Worm (Caenorhabditis elegans) whole organism, mixed stage, embryonic: ENCODE measurements around the gene fbxb-115.

ENCODE experiments used
- M03D4.4 ChIP-seq: sonication (generic microtip); optimal IDR thresholded peaks from 2 replicates; lab custom pipeline; 2017; ENCODE audit warnings: mild to moderate bottlenecking, missing genetic modification characterization, missing compliant biosample characterization
- blmp-1 ChIP-seq: fragments of 150-350 bp; optimal IDR thresholded peaks from 2 replicates; lab custom pipeline; 2014; ENCODE audit warnings: missing biosample characterization, missing genetic modification characterization
- ceh-39 ChIP-seq: fragments of 150-350 bp; optimal IDR thresholded peaks from 2 replicates; lab custom pipeline; 2014; ENCODE audit warnings: missing biosample characterization, missing genetic modification characterization
- ces-1 ChIP-seq: fragments of 150-350 bp; optimal IDR thresholded peaks from 2 replicates; lab custom pipeline; 2014; ENCODE audit warnings: missing biosample characterization, missing genetic modification reagents, missing genetic modification characterization
- cnd-1 ChIP-seq: fragments of 200-800 bp; sonication (Bioruptor generic); optimal IDR thresholded peaks from 2 replicates; lab custom pipeline; 2018; ENCODE audit warnings: mild to moderate bottlenecking, missing genetic modification characterization, missing compliant biosample characterization
- drap-1 ChIP-seq: fragments of 200-800 bp; sonication (Bioruptor generic); optimal IDR thresholded peaks from 3 replicates; lab custom pipeline; 2018; ENCODE audit warnings: mild to moderate bottlenecking, missing genetic modification characterization, missing compliant biosample characterization
- elt-1 ChIP-seq: sonication (generic microtip); optimal IDR thresholded peaks from 2 replicates; lab custom pipeline; 2017; ENCODE audit warnings: missing genetic modification characterization, mild to moderate bottlenecking, missing compliant biosample characterization, antibody characterized with exemption, moderate library complexity, borderline replicate concordance; ENCODE audit not compliant: insufficient read depth
- elt-3 ChIP-seq: fragments of 150-350 bp; optimal IDR thresholded peaks from 2 replicates; lab custom pipeline; 2014; ENCODE audit warnings: missing biosample characterization, missing genetic modification characterization
- flh-1 ChIP-seq: fragments of 200-800 bp; sonication (Bioruptor generic); optimal IDR thresholded peaks from 2 replicates; lab custom pipeline; 2018; ENCODE audit warnings: mild to moderate bottlenecking, missing genetic modification characterization, moderate library complexity, missing compliant biosample characterization
- ham-2 ChIP-seq: fragments of 200-800 bp; sonication (Bioruptor generic); optimal IDR thresholded peaks from 2 replicates; lab custom pipeline; 2018; ENCODE audit warnings: mild to moderate bottlenecking, missing genetic modification characterization, missing compliant biosample characterization
- hlh-1 ChIP-seq: fragments of 150-350 bp; optimal IDR thresholded peaks from 2 replicates; lab custom pipeline; 2014; ENCODE audit warnings: missing biosample characterization, missing genetic modification reagents, missing genetic modification characterization
- lin-13 ChIP-seq: fragments of 150-350 bp; optimal IDR thresholded peaks from 2 replicates; lab custom pipeline; 2014; ENCODE audit warnings: missing biosample characterization, missing genetic modification characterization
- lin-32 ChIP-seq: fragments of 200-800 bp; sonication (Bioruptor generic); optimal IDR thresholded peaks from 2 replicates; lab custom pipeline; 2018; ENCODE audit warnings: mild to moderate bottlenecking, missing genetic modification characterization, missing compliant biosample characterization
- lsy-2 ChIP-seq: fragments of 150-350 bp; optimal IDR thresholded peaks from 2 replicates; lab custom pipeline; 2014; ENCODE audit warnings: missing biosample characterization, missing genetic modification characterization
- mab-5 ChIP-seq: fragments of 150-350 bp; optimal IDR thresholded peaks from 2 replicates; lab custom pipeline; 2014; ENCODE audit warnings: missing biosample characterization, missing genetic modification characterization
- mep-1 ChIP-seq: fragments of 150-350 bp; optimal IDR thresholded peaks from 2 replicates; lab custom pipeline; 2017; ENCODE audit warnings: missing biosample characterization, missing genetic modification reagents, missing genetic modification characterization, inconsistent platforms
- mls-2 ChIP-seq: sonication (generic microtip); optimal IDR thresholded peaks from 2 replicates; lab custom pipeline; 2016; ENCODE audit warnings: mild to moderate bottlenecking, missing genetic modification characterization, moderate library complexity, missing compliant biosample characterization
- nhr-12 ChIP-seq: fragments of 150-350 bp; optimal IDR thresholded peaks from 2 replicates; lab custom pipeline; 2014; ENCODE audit warnings: missing biosample characterization, missing genetic modification characterization
- nhr-2 ChIP-seq: fragments of 150-350 bp; optimal IDR thresholded peaks from 2 replicates; lab custom pipeline; 2014; ENCODE audit warnings: missing biosample characterization, missing genetic modification characterization
- nhr-237 ChIP-seq: fragments of 150-350 bp; optimal IDR thresholded peaks from 2 replicates; lab custom pipeline; 2014; ENCODE audit warnings: missing biosample characterization, missing genetic modification characterization
- nhr-28 ChIP-seq: fragments of 150-350 bp; optimal IDR thresholded peaks from 2 replicates; lab custom pipeline; 2014; ENCODE audit warnings: missing biosample characterization, missing genetic modification characterization
- nhr-76 ChIP-seq: sonication (generic microtip); optimal IDR thresholded peaks from 2 replicates; lab custom pipeline; 2017; ENCODE audit warnings: missing biosample characterization, missing genetic modification characterization
- pha-4 ChIP-seq: fragments of 150-350 bp; optimal IDR thresholded peaks from 2 replicates; lab custom pipeline; 2018; ENCODE audit warnings: missing biosample characterization, missing genetic modification reagents, missing genetic modification characterization
- snpc-4 ChIP-seq: fragments of 150-350 bp; optimal IDR thresholded peaks from 2 replicates; lab custom pipeline; 2014; ENCODE audit warnings: missing biosample characterization, missing genetic modification characterization
- sptf-1 ChIP-seq: sonication (generic microtip); optimal IDR thresholded peaks from 2 replicates; lab custom pipeline; 2017; ENCODE audit warnings: mild to moderate bottlenecking, missing genetic modification characterization, moderate library complexity, missing compliant biosample characterization
- tbx-8 ChIP-seq: fragments of 200-800 bp; sonication (Bioruptor generic); optimal IDR thresholded peaks from 2 replicates; lab custom pipeline; 2018; ENCODE audit warnings: mild to moderate bottlenecking, missing genetic modification characterization, moderate library complexity, missing compliant biosample characterization
- unc-120 ChIP-seq: sonication (generic microtip); optimal IDR thresholded peaks from 2 replicates; lab custom pipeline; 2017; ENCODE audit warnings: missing genetic modification characterization, missing compliant biosample characterization; ENCODE audit not compliant: poor library complexity, severe bottlenecking
- unc-39 ChIP-seq: fragments of 150-350 bp; optimal IDR thresholded peaks from 2 replicates; lab custom pipeline; 2014; ENCODE audit warnings: missing biosample characterization, missing genetic modification characterization
- unc-62 ChIP-seq: fragments of 150-350 bp; optimal IDR thresholded peaks from 2 replicates; lab custom pipeline; 2014; ENCODE audit warnings: missing biosample characterization, missing genetic modification reagents, missing genetic modification characterization
- zip-8 ChIP-seq: fragments of 150-350 bp; optimal IDR thresholded peaks from 2 replicates; lab custom pipeline; 2014; ENCODE audit warnings: missing biosample characterization, missing genetic modification characterization
- ztf-11 ChIP-seq: fragments of 150-350 bp; optimal IDR thresholded peaks from 2 replicates; lab custom pipeline; 2014; ENCODE audit warnings: missing biosample characterization, missing genetic modification characterization

fbxb-115 gene

DNA sequence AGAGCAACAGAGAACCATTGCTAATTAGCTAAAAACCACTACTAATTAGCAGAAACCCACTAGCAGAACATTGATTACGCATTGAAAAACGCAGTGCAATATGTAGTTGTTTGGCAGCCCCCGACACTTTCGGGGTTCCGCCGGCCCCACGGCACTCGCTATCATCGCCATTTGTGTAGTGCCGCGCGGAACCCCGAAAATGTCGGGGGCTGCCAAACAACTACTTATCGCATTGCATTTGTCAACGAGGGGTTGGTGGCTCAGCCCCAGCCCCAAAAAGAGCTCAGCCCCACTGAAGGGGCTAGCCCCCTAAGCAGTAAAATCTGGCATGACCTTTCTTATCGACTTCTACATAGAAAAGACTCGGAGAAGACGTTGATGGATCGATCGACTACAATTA lies 19.4 kb upstream of the fbxb-115 start:
- TF ChIP-seq zip-8 (tag; lab: Kevin White, UChicago) (no peak), mls-2 (no peak), pha-4 (tag; lab: Kevin White, UChicago) (no peak), cnd-1 (tag; lab: Kevin White, UChicago) (no peak), elt-1 (no peak), lin-13 (no peak), unc-39 (tag; lab: Kevin White, UChicago) (no peak), ceh-39 (tag; lab: Kevin White, UChicago) (no peak), flh-1 (GFP tag; lab: Kevin White, UChicago) (no peak), unc-120 (tag; lab: Kevin White, UChicago) (no peak)

DNA sequence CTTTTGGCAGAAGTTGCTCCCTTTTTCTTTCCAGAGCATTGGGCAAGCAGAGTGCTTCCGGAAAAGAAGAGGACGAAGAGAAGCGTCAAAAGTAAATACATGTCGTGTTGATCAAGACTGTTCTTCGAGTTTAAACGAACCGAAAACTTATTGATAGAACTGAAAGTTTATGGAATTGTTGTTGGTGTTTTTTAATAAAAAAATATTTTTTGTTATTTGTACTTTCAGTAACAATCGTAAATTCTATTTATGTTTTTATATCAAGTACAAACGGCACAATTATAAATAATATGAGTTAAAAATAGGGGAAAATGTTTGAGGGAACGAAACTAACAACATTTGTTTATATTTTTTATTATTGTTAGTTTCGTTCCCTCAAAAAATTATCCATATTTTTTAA lies 17.6 kb upstream of the fbxb-115 start, which contains the start of gene F21D9.3:
Gene F21D9.3 (minus strand): TSS at position 101 of the 400 bp plus-strand sequence.
- no peak for TF ChIP-seq sptf-1
- TF ChIP-seq elt-3: no peak
- TF ChIP-seq nhr-2 (tag; lab: Kevin White, UChicago): no peak

- TF ChIP-seq mab-5 (tag; lab: Kevin White, UChicago) (no peak), elt-3 (no peak), nhr-237 (tag; lab: Kevin White, UChicago) (no peak), drap-1 (no peak), tbx-8 (GFP tag; lab: Kevin White, UChicago) (no peak), unc-62 (no peak), ztf-11 (tag; lab: Kevin White, UChicago) (no peak), M03D4.4 (tag; lab: Kevin White, UChicago) (no peak)
- TF ChIP-seq, all 35 proteins: peak for 0
Measured at ce11 chrV:19253520-19253919, 13.5 kb upstream of the fbxb-115 start, which contains the start of gene F21D9.4. TSS of gene F21D9.4 (plus strand) at chrV:19253820.

ce11 chrV:19251844-19252243 lies 11.8 kb upstream of the fbxb-115 start, which contains the start of gene F21D9.11:
TSS of gene F21D9.11 (plus strand) at chrV:19252144.
- TF ChIP-seq blmp-1 (tag; lab: Kevin White, UChicago): no peak
- no peak for TF ChIP-seq nhr-2 (tag; lab: Kevin White, UChicago)
- TF ChIP-seq pha-4 (tag; lab: Kevin White, UChicago): no peak
- TF ChIP-seq snpc-4 (tag; lab: Kevin White, UChicago): no peak
- TF ChIP-seq unc-120 (tag; lab: Kevin White, UChicago): no peak
- no peak for TF ChIP-seq ztf-11 (tag; lab: Kevin White, UChicago)
- no peak for TF ChIP-seq cnd-1 (tag; lab: Kevin White, UChicago)
- no peak for TF ChIP-seq mep-1 (tag; lab: Kevin White, UChicago)
- no peak for TF ChIP-seq ceh-39 (tag; lab: Kevin White, UChicago)
- no peak for TF ChIP-seq lin-13
- TF ChIP-seq tbx-8 (GFP tag; lab: Kevin White, UChicago): no peak
- no peak for TF ChIP-seq hlh-1 (tag; lab: Kevin White, UChicago)
- TF ChIP-seq sptf-1: no peak
- TF ChIP-seq mls-2: no peak
- no peak for TF ChIP-seq unc-39 (tag; lab: Kevin White, UChicago)
- no peak for TF ChIP-seq M03D4.4 (tag; lab: Kevin White, UChicago)
- TF ChIP-seq lsy-2: no peak
- TF ChIP-seq elt-1: no peak
- no peak for TF ChIP-seq drap-1

DNA sequence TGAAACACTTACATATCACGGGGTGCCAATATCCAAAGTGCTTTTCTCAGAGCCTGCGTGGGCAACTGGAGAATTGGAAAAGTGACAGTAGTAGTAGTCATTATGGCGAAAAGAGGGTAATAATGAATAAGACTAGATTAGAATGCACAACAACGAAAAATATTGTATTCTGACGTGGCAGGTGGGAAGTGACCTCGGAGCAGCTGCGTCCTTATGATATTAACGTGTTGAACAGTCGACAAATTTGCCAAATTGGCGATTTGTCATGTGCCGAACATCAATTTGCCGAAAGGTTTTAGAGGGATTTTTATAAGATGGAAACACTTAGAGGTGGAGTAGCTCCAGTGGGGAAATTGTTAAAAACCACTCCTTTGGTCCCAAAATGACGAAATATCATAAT lies 11.0 kb upstream of the fbxb-115 start, which contains the start of gene str-81:
Gene str-81 (minus strand): TSS at position 101 of the 400 bp plus-strand sequence.
- TF ChIP-seq unc-39 (tag; lab: Kevin White, UChicago): no peak
- TF ChIP-seq cnd-1 (tag; lab: Kevin White, UChicago): peak; percentile 16
- TF ChIP-seq nhr-12 (tag; lab: Kevin White, UChicago): no peak
- TF ChIP-seq nhr-2 (tag; lab: Kevin White, UChicago): peak; percentile 36
- no peak for TF ChIP-seq ztf-11 (tag; lab: Kevin White, UChicago)
- TF ChIP-seq lin-32 (GFP tag; lab: Kevin White, UChicago): no peak
- TF ChIP-seq, all 35 proteins: peak for 2

DNA sequence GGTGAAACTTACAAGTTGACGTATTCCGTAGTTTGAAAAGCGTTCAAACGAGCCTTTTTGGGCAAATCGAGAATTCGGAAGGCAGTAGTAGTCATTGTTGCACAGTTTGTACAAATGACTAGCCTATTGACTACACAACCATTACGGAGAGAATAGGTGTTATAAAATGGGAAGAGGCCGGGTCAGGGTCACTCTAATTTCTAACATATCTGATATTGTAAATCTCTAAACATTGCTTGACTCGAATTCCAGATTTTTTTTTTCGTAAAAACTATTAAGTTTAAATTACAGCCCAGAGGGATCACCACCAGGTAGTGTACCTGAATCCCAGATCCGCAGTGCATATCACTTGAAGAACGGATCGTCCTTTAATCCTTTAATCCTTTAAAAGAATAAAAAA lies 2.8 kb downstream of the fbxb-115 start, which contains the start of gene fbxb-2:
Gene fbxb-2 (minus strand): TSS at position 101 of the 400 bp plus-strand sequence.
- no peak for TF ChIP-seq mep-1 (tag; lab: Kevin White, UChicago)

DNA sequence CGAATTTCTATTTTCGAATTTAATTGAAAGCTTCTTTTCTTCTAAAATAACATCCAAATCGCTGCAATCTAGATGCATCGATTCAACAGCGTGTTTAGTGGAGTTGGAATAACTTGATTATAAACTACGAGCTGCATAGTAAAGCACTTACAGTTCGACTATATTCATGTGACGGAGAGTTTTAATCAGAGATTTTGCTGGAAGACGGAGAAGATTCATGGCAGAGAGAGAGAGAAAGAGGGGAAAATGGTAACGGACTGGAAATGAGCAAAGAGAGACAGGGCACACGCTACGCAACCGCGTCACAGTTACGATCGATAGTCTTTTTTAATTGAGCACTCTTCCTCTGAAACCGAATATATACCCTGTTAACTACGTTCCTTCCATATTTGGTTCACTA lies 6.6 kb downstream of the fbxb-115 start, which contains the start of gene fbxb-116:
Gene fbxb-116 (plus strand): TSS at position 301 of the 400 bp plus-strand sequence.
- TF ChIP-seq lin-32 (GFP tag; lab: Kevin White, UChicago): no peak
- no peak for TF ChIP-seq nhr-12 (tag; lab: Kevin White, UChicago)
- no peak for TF ChIP-seq nhr-2 (tag; lab: Kevin White, UChicago)
- TF ChIP-seq M03D4.4 (tag; lab: Kevin White, UChicago): no peak
- no peak for TF ChIP-seq mab-5 (tag; lab: Kevin White, UChicago)
- TF ChIP-seq nhr-28 (tag; lab: Kevin White, UChicago): no peak
- TF ChIP-seq unc-39 (tag; lab: Kevin White, UChicago): no peak
- TF ChIP-seq nhr-76: no peak
- TF ChIP-seq ceh-39 (tag; lab: Kevin White, UChicago): no peak
- TF ChIP-seq ztf-11 (tag; lab: Kevin White, UChicago): no peak
- no peak for TF ChIP-seq unc-62
- no peak for TF ChIP-seq tbx-8 (GFP tag; lab: Kevin White, UChicago)
- TF ChIP-seq mls-2: no peak
- no peak for TF ChIP-seq unc-120 (tag; lab: Kevin White, UChicago)
- no peak for TF ChIP-seq ces-1 (GFP tag; lab: Kevin White, UChicago)
- no peak for TF ChIP-seq sptf-1
- no peak for TF ChIP-seq pha-4 (tag; lab: Kevin White, UChicago)
- TF ChIP-seq ham-2 (GFP tag; lab: Kevin White, UChicago): no peak
